Fruit fly (Drosophila melanogaster): ENCODE measurements around the gene Six4.

The Six4 gene

DNA sequence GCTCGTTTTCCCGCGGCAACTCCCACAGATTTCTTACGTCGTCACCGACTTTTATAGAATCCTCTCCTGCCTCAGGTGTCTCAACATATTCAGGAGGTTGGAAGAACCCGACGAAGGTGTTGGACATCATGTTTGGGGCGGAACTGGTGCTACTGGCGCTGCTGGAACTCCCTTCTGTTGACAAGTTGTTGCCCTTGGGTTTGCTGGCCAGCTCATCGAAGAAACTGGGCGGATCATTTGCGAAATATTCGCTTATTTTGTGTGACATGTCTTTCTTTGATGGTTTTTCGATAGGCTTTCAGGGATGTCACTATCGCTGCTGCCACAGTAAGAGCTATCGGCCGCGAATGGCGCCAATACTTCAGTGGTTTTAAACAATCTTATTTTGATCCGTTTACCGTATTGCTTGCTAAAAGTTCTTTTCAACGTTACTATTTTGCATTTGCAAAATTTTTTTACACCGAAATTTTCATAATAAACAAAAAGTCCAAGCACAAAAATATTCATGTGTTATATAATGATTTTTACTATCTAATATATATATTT lies 4.7 kb downstream of the Six4 start, which contains the start of gene CG11396 (continued):
- no peak for TF ChIP-seq Aef1 (GFP tag; IDR thresholded peaks at IDR 0.05)
- TF ChIP-seq D19B (GFP tag; optimal IDR thresholded peaks at IDR 0.05): no peak
- TF ChIP-seq CoRest (tag; optimal IDR thresholded peaks at IDR 0.05): no peak
- no peak for TF ChIP-seq Max (GFP tag; optimal IDR thresholded peaks at IDR 0.05)
- peak; percentile 93 for TF ChIP-seq knrl (GFP tag; IDR thresholded peaks at IDR 0.05; ENCODE audit: partially characterized antibody)
- TF ChIP-seq hb (GFP tag; IDR thresholded peaks at IDR 0.05; ENCODE audit: partially characterized antibody): peak; percentile 86
- no peak for TF ChIP-seq CG16779 (GFP tag; IDR thresholded peaks at IDR 0.05)
- no peak for TF ChIP-seq Dip3 (GFP tag; optimal IDR thresholded peaks at IDR 0.05)
- TF ChIP-seq H2.0 (GFP tag; IDR thresholded peaks at IDR 0.05): no peak
- peak; percentile 14 for TF ChIP-seq CG13624 (GFP tag; optimal IDR thresholded peaks at IDR 0.05)
- TF ChIP-seq Ravus (GFP tag; IDR thresholded peaks at IDR 0.05): no peak
- TF ChIP-seq CG8290 (GFP tag; optimal IDR thresholded peaks at IDR 0.05): peak; percentile 24
- no peak for TF ChIP-seq CG8290 (tag; optimal IDR thresholded peaks at IDR 0.05)
- TF ChIP-seq trh (GFP tag; optimal IDR thresholded peaks at IDR 0.05): no peak
- TF ChIP-seq CG16813 (GFP tag; IDR thresholded peaks at IDR 0.05; ENCODE audit: partially characterized antibody): peak; percentile 90
- no peak for TF ChIP-seq MTF-1 (GFP tag; optimal IDR thresholded peaks at IDR 0.05; ENCODE audit: borderline replicate concordance)
- peak; percentile 91 for TF ChIP-seq mld (GFP tag; IDR thresholded peaks at IDR 0.05; ENCODE audit: partially characterized antibody)
- peak; percentile 96 for TF ChIP-seq CG6791 (GFP tag; IDR thresholded peaks at IDR 0.05; ENCODE audit: partially characterized antibody)
- peak; percentile 90 for TF ChIP-seq Doc3 (GFP tag; IDR thresholded peaks at IDR 0.05; ENCODE audit: partially characterized antibody)
- no peak for TF ChIP-seq NC2α (GFP tag; optimal IDR thresholded peaks at IDR 0.05)
- TF ChIP-seq stc (GFP tag; IDR thresholded peaks at IDR 0.05): no peak
- TF ChIP-seq trem (tag; optimal IDR thresholded peaks at IDR 0.05): peak; percentile 40
- no peak for TF ChIP-seq CG10959 (GFP tag; IDR thresholded peaks at IDR 0.05)
- no peak for TF ChIP-seq CG15073 (GFP tag; optimal IDR thresholded peaks at IDR 0.05)
- TF ChIP-seq klu (GFP tag; IDR thresholded peaks at IDR 0.05): no peak
- no peak for TF ChIP-seq CG30403 (GFP tag; optimal IDR thresholded peaks at IDR 0.05)
- TF ChIP-seq Med (GFP tag): peak; percentile 81
- TF ChIP-seq CG3847 (GFP tag; IDR thresholded peaks at IDR 0.05): peak; percentile 24; the same call in 1 of the 2 replicates
- no peak for TF ChIP-seq Lhr (GFP tag; optimal IDR thresholded peaks at IDR 0.05)
- no peak for TF ChIP-seq CG4730 (GFP tag; IDR thresholded peaks at IDR 0.05)
- peak; percentile 20 for TF ChIP-seq Ets97D (GFP tag; optimal IDR thresholded peaks at IDR 0.05)
- TF ChIP-seq CG10267 (tag; optimal IDR thresholded peaks at IDR 0.05): peak; percentile 14
- TF ChIP-seq CG8388 (GFP tag; optimal IDR thresholded peaks at IDR 0.05): no peak
- TF ChIP-seq CG6689 (GFP tag; IDR thresholded peaks at IDR 0.05): no peak
- no peak for TF ChIP-seq NfI (GFP tag; optimal IDR thresholded peaks at IDR 0.05)
- TF ChIP-seq dmrt11E (tag; optimal IDR thresholded peaks at IDR 0.05): no peak
- TF ChIP-seq CG18262 (tag; optimal IDR thresholded peaks at IDR 0.05): no peak
- TF ChIP-seq CG12104 (GFP tag; optimal IDR thresholded peaks at IDR 0.05): no peak
- TF ChIP-seq CG15514 (GFP tag; optimal IDR thresholded peaks at IDR 0.05): no peak
- peak; percentile 39 for TF ChIP-seq CG14710 (tag; optimal IDR thresholded peaks at IDR 0.05)
- TF ChIP-seq gsb-n (tag; optimal IDR thresholded peaks at IDR 0.05): no peak
- peak; percentile 88 for TF ChIP-seq sna (GFP tag; IDR thresholded peaks at IDR 0.05; ENCODE audit: partially characterized antibody)
- TF ChIP-seq Myb (GFP tag; optimal IDR thresholded peaks at IDR 0.05): no peak
- TF ChIP-seq nerfin-2 (GFP tag; IDR thresholded peaks at IDR 0.05; ENCODE audit: partially characterized antibody): peak; percentile 79
- no peak for TF ChIP-seq Oli (tag; optimal IDR thresholded peaks at IDR 0.05)
- peak; percentile 92 for TF ChIP-seq tna (GFP tag; IDR thresholded peaks at IDR 0.05; ENCODE audit: partially characterized antibody)
- TF ChIP-seq CG11456 (GFP tag; IDR thresholded peaks at IDR 0.05): no peak
- no peak for TF ChIP-seq CG10366 (GFP tag; IDR thresholded peaks at IDR 0.05)
- no peak for TF ChIP-seq NFAT (GFP tag; IDR thresholded peaks at IDR 0.05)
- no peak for TF ChIP-seq en (GFP tag; optimal IDR thresholded peaks at IDR 0.05)

All from whole organism, embryonic.